Fruit fly (Drosophila melanogaster) whole organism, wandering third instar larva: Measurements from ENCODE around the gene Jwa.

ENCODE experiments used
- Abd-B ChIP-seq: fragments of >200 bp; optimal IDR thresholded peaks from 2 replicates; lab custom pipeline; 2017; ENCODE audit warnings: missing biosample characterization, missing genetic modification characterization
- CG32264 ChIP-seq: fragments of 200-800 bp; sonication (Bioruptor generic); optimal IDR thresholded peaks from 2 replicates; lab custom pipeline; 2016; ENCODE audit warnings: missing biosample characterization, missing genetic modification characterization
- CG9705 ChIP-seq: fragments of 200-800 bp; sonication (Bioruptor generic); optimal IDR thresholded peaks from 2 replicates; lab custom pipeline; 2018; ENCODE audit warnings: missing biosample characterization, mild to moderate bottlenecking, missing genetic modification characterization
- CrebA ChIP-seq: fragments of 200-800 bp; sonication (Bioruptor generic); optimal IDR thresholded peaks from 2 replicates; lab custom pipeline; 2016; ENCODE audit warnings: missing biosample characterization, mild to moderate bottlenecking, missing genetic modification characterization, borderline replicate concordance
- Dfd ChIP-seq: fragments of >200 bp; optimal IDR thresholded peaks from 2 replicates; lab custom pipeline; 2017; ENCODE audit warnings: missing biosample characterization, missing genetic modification characterization
- Dif ChIP-seq: fragments of 200-275, 200-300 bp; sonication (Bioruptor generic); optimal IDR thresholded peaks from 2 replicates; lab custom pipeline; 2018; ENCODE audit warnings: missing biosample characterization, missing genetic modification characterization; ENCODE audit not compliant: partially characterized antibody
- GATAd ChIP-seq: sonication (Bioruptor generic); optimal IDR thresholded peaks from 2 replicates; lab custom pipeline; 2016; ENCODE audit warnings: missing biosample characterization, missing genetic modification characterization
- HLH106 ChIP-seq: fragments of 200-800 bp; optimal IDR thresholded peaks from 3 replicates; lab custom pipeline; 2019; ENCODE audit warnings: missing biosample characterization, mild to moderate bottlenecking, missing genetic modification characterization, moderate library complexity
- Hnf4 ChIP-seq: fragments of 200-800 bp; sonication (Bioruptor generic); optimal IDR thresholded peaks from 2 replicates; lab custom pipeline; 2016; ENCODE audit warnings: missing biosample characterization, mild to moderate bottlenecking, missing genetic modification characterization
- Hr78 ChIP-seq: fragments of >200 bp; optimal IDR thresholded peaks from 2 replicates; lab custom pipeline; 2017; ENCODE audit warnings: missing biosample characterization, missing genetic modification characterization
- Hr83 ChIP-seq: fragments of 200-300 bp; sonication (Bioruptor generic); optimal IDR thresholded peaks from 2 replicates; lab custom pipeline; 2016; ENCODE audit warnings: missing biosample characterization, mild to moderate bottlenecking, missing genetic modification characterization, moderate library complexity; ENCODE audit not compliant: poor library complexity, severe bottlenecking
- Jra ChIP-seq: sonication (Bioruptor generic); optimal IDR thresholded peaks from 2 replicates; lab custom pipeline; 2016; ENCODE audit warnings: missing biosample characterization, missing genetic modification characterization
- Mio ChIP-seq: sonication (Bioruptor generic); optimal IDR thresholded peaks from 2 replicates; lab custom pipeline; 2016; ENCODE audit warnings: missing biosample characterization, missing genetic modification characterization
- Myc ChIP-seq: fragments of >200 bp; optimal IDR thresholded peaks from 2 replicates; lab custom pipeline; 2017
- N ChIP-seq: fragments of >200 bp; optimal IDR thresholded peaks from 2 replicates; lab custom pipeline; 2018; ENCODE audit warnings: missing biosample characterization, missing external identifiers, missing genetic modification characterization
- OdsH ChIP-seq: fragments of 200-800 bp; sonication (Bioruptor generic); optimal IDR thresholded peaks from 2 replicates; lab custom pipeline; 2016; ENCODE audit warnings: missing biosample characterization, mild to moderate bottlenecking, missing genetic modification characterization
- Rel ChIP-seq, 2 experiments: fragments of 200-800 bp; sonication (Bioruptor generic) in 1 of 2; optimal IDR thresholded peaks; 2 replicates in 1 of 2; 3 replicates in 1 of 2; lab custom pipeline; 2016 to 2019; ENCODE audit warnings: mild to moderate bottlenecking in 2 of 2, missing biosample characterization in 2 of 2, missing genetic modification characterization in 2 of 2, moderate library complexity in 1 of 2
- Sp1 ChIP-seq: fragments of 200-800 bp; sonication (Bioruptor generic); optimal IDR thresholded peaks from 3 replicates; lab custom pipeline; 2019; ENCODE audit warnings: missing biosample characterization, mild to moderate bottlenecking, missing genetic modification characterization, moderate library complexity
- Vsx2 ChIP-seq: fragments of 200-300, 225-300 bp; sonication (Bioruptor generic); optimal IDR thresholded peaks from 2 replicates; lab custom pipeline; 2018; ENCODE audit warnings: missing biosample characterization, missing genetic modification characterization; ENCODE audit not compliant: partially characterized antibody
- br ChIP-seq: fragments of 200-800 bp; sonication (Bioruptor generic); optimal IDR thresholded peaks from 2 replicates; lab custom pipeline; 2016; ENCODE audit warnings: missing biosample characterization, missing genetic modification characterization
- brk ChIP-seq: fragments of 200-800 bp; sonication (Bioruptor generic); optimal IDR thresholded peaks from 2 replicates; lab custom pipeline; 2016; ENCODE audit warnings: missing biosample characterization, mild to moderate bottlenecking, missing genetic modification characterization
- dl ChIP-seq, 2 experiments: fragments of 175-275, 200-275 bp in 1 of 2; fragments of 200-275 bp in 1 of 2; sonication (Bioruptor generic); optimal IDR thresholded peaks; lab custom pipeline; 2018; ENCODE audit warnings: mild to moderate bottlenecking in 2 of 2, missing biosample characterization in 2 of 2, missing genetic modification characterization in 2 of 2, moderate library complexity in 2 of 2; ENCODE audit not compliant: partially characterized antibody in 2 of 2, insufficient read depth in 1 of 2
- dmrt93B ChIP-seq: fragments of 200-800 bp; sonication (Bioruptor generic); optimal IDR thresholded peaks from 2 replicates; lab custom pipeline; 2018; ENCODE audit warnings: missing biosample characterization, mild to moderate bottlenecking, missing genetic modification characterization
- dsf ChIP-seq: sonication (Bioruptor generic); optimal IDR thresholded peaks from 2 replicates; lab custom pipeline; 2016; ENCODE audit warnings: missing biosample characterization, missing genetic modification characterization, borderline replicate concordance
- ey ChIP-seq: fragments of 200-800 bp; sonication (Bioruptor generic); optimal IDR thresholded peaks from 2 replicates; lab custom pipeline; 2016; ENCODE audit warnings: missing biosample characterization, missing genetic modification characterization
- foxo ChIP-seq, 2 experiments: fragments of 200-800 bp; sonication (Bioruptor generic); optimal IDR thresholded peaks; 2 replicates in 1 of 2; 3 replicates in 1 of 2; lab custom pipeline; 2016 to 2017; ENCODE audit warnings: missing biosample characterization in 2 of 2, missing genetic modification characterization in 2 of 2
- fru ChIP-seq: fragments of 200-800 bp; sonication (Bioruptor generic); optimal IDR thresholded peaks from 3 replicates; lab custom pipeline; 2016; ENCODE audit warnings: missing biosample characterization, mild to moderate bottlenecking, missing genetic modification characterization
- h ChIP-seq: fragments of 200-800 bp; sonication (Bioruptor generic); optimal IDR thresholded peaks from 3 replicates; lab custom pipeline; 2016; ENCODE audit warnings: missing biosample characterization, mild to moderate bottlenecking, missing genetic modification characterization
- jim ChIP-seq: fragments of 175-275, 200-325 bp; sonication (Bioruptor generic); optimal IDR thresholded peaks from 2 replicates; lab custom pipeline; 2016; ENCODE audit warnings: missing biosample characterization, mild to moderate bottlenecking, missing genetic modification characterization
- lola ChIP-seq: fragments of >200 bp; optimal IDR thresholded peaks from 2 replicates; lab custom pipeline; 2017; ENCODE audit warnings: missing biosample characterization, missing genetic modification characterization
- pan ChIP-seq: fragments of >200 bp; optimal IDR thresholded peaks from 2 replicates; lab custom pipeline; 2017
- psq ChIP-seq: fragments of 200-800 bp; sonication (Bioruptor generic); optimal IDR thresholded peaks from 3 replicates; lab custom pipeline; 2017; ENCODE audit warnings: missing biosample characterization, mild to moderate bottlenecking, missing genetic modification characterization, moderate library complexity
- rgr ChIP-seq: fragments of 200-800 bp; sonication (Bioruptor generic); optimal IDR thresholded peaks from 3 replicates; lab custom pipeline; 2016; ENCODE audit warnings: missing biosample characterization, mild to moderate bottlenecking, missing genetic modification characterization
- sage ChIP-seq: fragments of 200-800 bp; sonication (Bioruptor generic); optimal IDR thresholded peaks from 2 replicates; lab custom pipeline; 2016; ENCODE audit warnings: missing biosample characterization, mild to moderate bottlenecking, missing genetic modification characterization
- sv ChIP-seq: fragments of 200-800 bp; sonication (Bioruptor generic); optimal IDR thresholded peaks from 3 replicates; lab custom pipeline; 2016; ENCODE audit warnings: missing biosample characterization, missing genetic modification characterization
- tai ChIP-seq: sonication (Bioruptor generic); optimal IDR thresholded peaks from 2 replicates; lab custom pipeline; 2016; ENCODE audit warnings: missing biosample characterization, missing genetic modification characterization
- usp ChIP-seq: fragments of >200 bp; optimal IDR thresholded peaks from 2 replicates; lab custom pipeline; 2017; ENCODE audit warnings: missing biosample characterization, missing genetic modification characterization
- woc ChIP-seq: sonication (Bioruptor generic); optimal IDR thresholded peaks from 2 replicates; lab custom pipeline; 2016; ENCODE audit warnings: missing biosample characterization, mild to moderate bottlenecking, missing genetic modification characterization

Gene Jwa

dm6 chr2L:18707844-18708238, 2.3 kb upstream of the Jwa start:
- TF ChIP-seq Jra (GFP tag; lab: Kevin White, UChicago): no peak
- TF ChIP-seq usp (GFP tag; lab: Kevin White, UChicago): no peak
- no peak for TF ChIP-seq Mio (GFP tag; lab: Kevin White, UChicago)
- TF ChIP-seq N (GFP tag; lab: Kevin White, UChicago): no peak
- no peak for TF ChIP-seq jim (GFP tag; lab: Kevin White, UChicago)
- no peak for TF ChIP-seq Sp1
- TF ChIP-seq lola (GFP tag; lab: Kevin White, UChicago): no peak
- peak; percentile 36 for TF ChIP-seq OdsH (GFP tag; lab: Kevin White, UChicago)
- TF ChIP-seq br: peak; percentile 38
- TF ChIP-seq tai (GFP tag; lab: Kevin White, UChicago): no peak
- TF ChIP-seq woc (GFP tag; lab: Kevin White, UChicago): no peak
- TF ChIP-seq Hr83 (GFP tag; lab: Kevin White, UChicago): peak; percentile 25
- TF ChIP-seq GATAd (GFP tag; lab: Kevin White, UChicago): no peak
- no peak for TF ChIP-seq psq (GFP tag; lab: Kevin White, UChicago)
- TF ChIP-seq Vsx2: no peak
- no peak for TF ChIP-seq CrebA
- peak; percentile 63 for TF ChIP-seq Hnf4 (GFP tag; lab: Kevin White, UChicago)
- TF ChIP-seq dl (GFP tag; optimal IDR thresholded peaks at IDR 0.05; lab: Kevin White, UChicago; ENCODE audit: insufficient read depth in 1 of 2, partially characterized antibody in 2 of 2): no peak
- no peak for TF ChIP-seq Rel (GFP tag; optimal IDR thresholded peaks at IDR 0.05; lab: Kevin White, UChicago)
- TF ChIP-seq Rel (tag; optimal IDR thresholded peaks at IDR 0.05; lab: Kevin White, UChicago): no peak
- TF ChIP-seq ey (GFP tag; lab: Kevin White, UChicago): peak; percentile 22
- TF ChIP-seq sv (GFP tag; lab: Kevin White, UChicago): no peak
- no peak for TF ChIP-seq Hr78
- TF ChIP-seq h (GFP tag; lab: Kevin White, UChicago): peak; percentile 43
- TF ChIP-seq Dfd (GFP tag; lab: Kevin White, UChicago): no peak
- TF ChIP-seq dmrt93B (GFP tag; lab: Kevin White, UChicago): no peak
- no peak for TF ChIP-seq brk
- no peak for TF ChIP-seq HLH106 (tag; lab: Kevin White, UChicago)
- peak; percentile 53 for TF ChIP-seq fru (GFP tag; lab: Kevin White, UChicago)
- TF ChIP-seq rgr (GFP tag; lab: Kevin White, UChicago): peak; percentile 59
- TF ChIP-seq CG32264: peak; percentile 10
- TF ChIP-seq pan (lab: Kevin White, UChicago): no peak
- TF ChIP-seq dsf (GFP tag; lab: Kevin White, UChicago): no peak
- TF ChIP-seq Dif: no peak
- TF ChIP-seq Abd-B (GFP tag; lab: Kevin White, UChicago): no peak
- TF ChIP-seq sage (GFP tag; lab: Kevin White, UChicago): no peak
- peak in 1 of 2 experiments; percentile 54 for TF ChIP-seq foxo (GFP tag; optimal IDR thresholded peaks at IDR 0.05; lab: Kevin White, UChicago)
- no peak for TF ChIP-seq Myc
- TF ChIP-seq CG9705 (GFP tag; lab: Kevin White, UChicago): no peak

dm6 chr2L:18702721-18703488, 2.6 kb downstream of the Jwa start, which contains the start of the genes CG10376 and CG10343:
Gene CG10376, minus strand, starts transcription at chr2L:18703105.
Gene CG10343, plus strand, starts transcription at chr2L:18703473.
- TF ChIP-seq ey (GFP tag; lab: Kevin White, UChicago): peak; percentile 56
- peak; percentile 85 for TF ChIP-seq psq (GFP tag; lab: Kevin White, UChicago)
- TF ChIP-seq br: no peak
- TF ChIP-seq HLH106 (tag; lab: Kevin White, UChicago): peak; percentile 92
- no peak for TF ChIP-seq dsf (GFP tag; lab: Kevin White, UChicago)
- no peak for TF ChIP-seq GATAd (GFP tag; lab: Kevin White, UChicago)
- TF ChIP-seq CG9705 (GFP tag; lab: Kevin White, UChicago): peak; percentile 79
- TF ChIP-seq fru (GFP tag; lab: Kevin White, UChicago): peak; percentile 70
- TF ChIP-seq Hnf4 (GFP tag; lab: Kevin White, UChicago): peak; percentile 57
- no peak for TF ChIP-seq sage (GFP tag; lab: Kevin White, UChicago)
- peak; percentile 90 for TF ChIP-seq Hr78
- no peak for TF ChIP-seq Hr83 (GFP tag; lab: Kevin White, UChicago)
- TF ChIP-seq OdsH (GFP tag; lab: Kevin White, UChicago): peak; percentile 71
- TF ChIP-seq dl (GFP tag; optimal IDR thresholded peaks at IDR 0.05; lab: Kevin White, UChicago; ENCODE audit: insufficient read depth in 1 of 2, partially characterized antibody in 2 of 2): no peak
- TF ChIP-seq foxo (GFP tag; optimal IDR thresholded peaks at IDR 0.05; lab: Kevin White, UChicago): peak in 1 of 2 experiments; percentile 85
- peak; percentile 76 for TF ChIP-seq woc (GFP tag; lab: Kevin White, UChicago)
- peak; percentile 77 for TF ChIP-seq rgr (GFP tag; lab: Kevin White, UChicago)
- peak; percentile 9 for TF ChIP-seq Myc
- peak; percentile 83 for TF ChIP-seq dmrt93B (GFP tag; lab: Kevin White, UChicago)
- TF ChIP-seq Sp1: peak; percentile 87
- peak; percentile 34 for TF ChIP-seq sv (GFP tag; lab: Kevin White, UChicago)
- TF ChIP-seq N (GFP tag; lab: Kevin White, UChicago): peak; percentile 98
- peak; percentile 68 for TF ChIP-seq h (GFP tag; lab: Kevin White, UChicago)
- TF ChIP-seq tai (GFP tag; lab: Kevin White, UChicago): no peak
- no peak for TF ChIP-seq usp (GFP tag; lab: Kevin White, UChicago)
- TF ChIP-seq Mio (GFP tag; lab: Kevin White, UChicago): no peak
- TF ChIP-seq Rel (GFP tag; optimal IDR thresholded peaks at IDR 0.05; lab: Kevin White, UChicago): no peak
- TF ChIP-seq Rel (tag; optimal IDR thresholded peaks at IDR 0.05; lab: Kevin White, UChicago): peak; percentile 62
- no peak for TF ChIP-seq Jra (GFP tag; lab: Kevin White, UChicago)
